Worm (Caenorhabditis elegans): Measurements from ENCODE around the gene T13F3.4.

DNA sequence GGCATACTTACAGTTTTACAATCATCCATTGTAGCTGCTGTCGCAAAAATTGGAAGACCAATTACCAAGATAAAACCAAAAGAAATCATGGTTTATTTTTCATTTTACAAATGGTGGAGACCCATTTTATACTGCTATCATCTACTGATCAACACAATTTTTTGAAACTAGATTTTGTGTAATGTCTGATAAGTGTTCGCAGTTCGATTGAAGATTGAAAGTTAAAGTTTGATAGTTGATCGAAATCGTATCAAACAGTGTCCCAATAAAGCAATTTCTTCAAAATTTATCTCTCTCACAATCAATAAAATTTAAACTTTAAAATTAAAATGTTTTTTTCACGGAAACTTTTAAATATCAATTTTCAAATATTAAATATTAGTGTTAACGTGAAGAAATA lies 4.7 kb upstream of the T13F3.4 start, which contains the start of gene T13F3.6:
- no peak for TF ChIP-seq W03F9.2 (tag; optimal IDR thresholded peaks at IDR 0.05)
- TF ChIP-seq him-1 (tag; optimal IDR thresholded peaks at IDR 0.05) = no peak
